Fruit fly (Drosophila melanogaster): ENCODE measurements around the gene CG14650.
A peak's percentile ranks its signal among the peaks of the same experiment; 100 is the strongest.

The CG14650 gene

dm6 chr3R:4397403-4398079 lies 39.6 kb upstream of the CG14650 start, which contains the start of gene CG9855:
Gene CG9855, minus strand, starts transcription at chr3R:4397875.
- TF ChIP-seq CG12768 (GFP tag; optimal IDR thresholded peaks at IDR 0.05) (no peak), ovo (GFP tag; optimal IDR thresholded peaks at IDR 0.05) (no peak), CG14711 (tag; optimal IDR thresholded peaks at IDR 0.05) (no peak), bab1 (GFP tag; optimal IDR thresholded peaks at IDR 0.05) (peak; percentile 66)

dm6 chr3R:4399810-4400496 lies 37.2 kb upstream of the CG14650 start:
- TF ChIP-seq CG5204 (GFP tag; optimal IDR thresholded peaks at IDR 0.05) (no peak), CG11617 (GFP tag; optimal IDR thresholded peaks at IDR 0.05) (peak; percentile 18), pad (GFP tag; optimal IDR thresholded peaks at IDR 0.05) (no peak), toe (GFP tag; optimal IDR thresholded peaks at IDR 0.05) (peak; percentile 46), cnc (optimal IDR thresholded peaks at IDR 0.05) (no peak), CG1620 (GFP tag; optimal IDR thresholded peaks at IDR 0.05) (no peak), CG7101 (tag; optimal IDR thresholded peaks at IDR 0.05) (no peak), CG7045 (GFP tag; optimal IDR thresholded peaks at IDR 0.05) (no peak), Clk (GFP tag; optimal IDR thresholded peaks at IDR 0.05) (no peak), ovo (GFP tag; optimal IDR thresholded peaks at IDR 0.05) (no peak), Mnt (GFP tag; optimal IDR thresholded peaks at IDR 0.05) (no peak), CG14711 (tag; optimal IDR thresholded peaks at IDR 0.05) (no peak)

- TF ChIP-seq pad (GFP tag; optimal IDR thresholded peaks at IDR 0.05) (no peak), kay (GFP tag; ENCODE audit: borderline replicate concordance) (no peak), CG7101 (tag; optimal IDR thresholded peaks at IDR 0.05) (no peak), CG7045 (GFP tag; optimal IDR thresholded peaks at IDR 0.05) (no peak), Crg-1 (GFP tag; optimal IDR thresholded peaks at IDR 0.05) (no peak), CG14711 (tag; optimal IDR thresholded peaks at IDR 0.05) (no peak), ovo (GFP tag; optimal IDR thresholded peaks at IDR 0.05) (no peak), bab1 (GFP tag; optimal IDR thresholded peaks at IDR 0.05) (no peak), toe (GFP tag; optimal IDR thresholded peaks at IDR 0.05) (no peak), Hr96 (GFP tag; optimal IDR thresholded peaks at IDR 0.05) (no peak), CG11617 (GFP tag; optimal IDR thresholded peaks at IDR 0.05) (no peak), CG12768 (GFP tag; optimal IDR thresholded peaks at IDR 0.05) (no peak), Mnt (GFP tag; optimal IDR thresholded peaks at IDR 0.05) (no peak), CG5204 (GFP tag; optimal IDR thresholded peaks at IDR 0.05) (no peak), cic (GFP tag; optimal IDR thresholded peaks at IDR 0.05) (no peak), CG33017 (tag; optimal IDR thresholded peaks at IDR 0.05) (no peak), cnc (optimal IDR thresholded peaks at IDR 0.05) (no peak)
These were observed 36.7 kb upstream of the CG14650 start, which contains the start of gene CG14647 for dm6 chr3R:4400497-4400833. Gene CG14647, plus strand, starts transcription at chr3R:4400510.

dm6 chr3R:4401977-4402589 lies 35.1 kb upstream of the CG14650 start, which contains the start of gene CG9853:
Gene CG9853, minus strand, starts transcription at chr3R:4402027.
- TF ChIP-seq pad (GFP tag; optimal IDR thresholded peaks at IDR 0.05) (no peak), Clk (GFP tag; optimal IDR thresholded peaks at IDR 0.05) (no peak), CG33017 (tag; optimal IDR thresholded peaks at IDR 0.05) (no peak), Mnt (GFP tag; optimal IDR thresholded peaks at IDR 0.05) (no peak), CG5204 (GFP tag; optimal IDR thresholded peaks at IDR 0.05) (no peak), CG7101 (tag; optimal IDR thresholded peaks at IDR 0.05) (no peak), Crg-1 (GFP tag; optimal IDR thresholded peaks at IDR 0.05) (no peak), CG7045 (GFP tag; optimal IDR thresholded peaks at IDR 0.05) (no peak)

DNA sequence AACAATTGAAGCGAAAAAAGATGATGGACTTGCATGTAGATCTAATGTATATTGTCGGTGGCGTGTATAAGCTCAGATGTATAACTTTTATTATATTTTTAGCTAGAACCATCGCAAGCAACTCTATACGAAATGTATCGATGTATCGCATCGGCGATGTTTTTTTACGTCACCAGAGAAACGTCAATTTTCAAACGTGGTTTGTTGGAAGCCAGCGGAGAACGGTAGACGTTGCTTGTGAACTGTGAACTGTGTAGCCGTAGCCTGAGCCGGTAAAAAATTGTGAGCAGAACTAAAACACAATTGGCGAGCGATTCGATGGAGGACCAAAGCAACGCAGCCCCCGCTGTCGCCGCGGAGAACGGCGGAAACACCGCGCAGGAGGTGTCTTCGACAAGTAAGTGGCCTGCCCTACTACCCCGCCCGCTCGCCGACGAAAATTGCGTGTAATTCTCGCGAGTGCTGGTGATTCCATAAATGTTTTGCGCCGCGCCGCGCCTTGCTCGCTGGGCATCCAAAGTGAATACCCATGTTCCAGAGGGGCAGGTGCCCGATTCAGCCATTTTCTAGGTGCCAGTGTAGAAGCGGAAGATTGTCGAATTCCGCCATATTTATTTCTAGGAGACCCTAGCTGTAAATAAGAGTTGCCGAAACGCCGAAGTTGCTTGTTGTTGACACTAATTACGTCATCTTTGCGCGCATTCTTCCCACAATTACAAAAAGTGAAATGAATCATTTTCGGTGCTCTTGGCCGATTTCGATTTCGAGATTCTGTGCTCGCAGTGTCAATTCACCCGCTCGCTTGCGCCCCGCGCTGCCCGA lies 34.1 kb upstream of the CG14650 start, which contains the start of gene lost:
lost (plus strand) TSS at position 193 of the 822 bp plus-strand sequence.
- no peak for TF ChIP-seq CG5204 (GFP tag; optimal IDR thresholded peaks at IDR 0.05)
- TF ChIP-seq Hr96 (GFP tag; optimal IDR thresholded peaks at IDR 0.05) = no peak
- TF ChIP-seq cnc (optimal IDR thresholded peaks at IDR 0.05) = no peak
- TF ChIP-seq CG1620 (GFP tag; optimal IDR thresholded peaks at IDR 0.05) = no peak
- TF ChIP-seq CG7045 (GFP tag; optimal IDR thresholded peaks at IDR 0.05) = no peak
- TF ChIP-seq kay (GFP tag; ENCODE audit: borderline replicate concordance) = no peak
- no peak for TF ChIP-seq CG12768 (GFP tag; optimal IDR thresholded peaks at IDR 0.05)
- TF ChIP-seq CG33017 (tag; optimal IDR thresholded peaks at IDR 0.05) = no peak
- TF ChIP-seq Crg-1 (GFP tag; optimal IDR thresholded peaks at IDR 0.05) = no peak
- peak; percentile 28 for TF ChIP-seq cic (GFP tag; optimal IDR thresholded peaks at IDR 0.05)
- no peak for TF ChIP-seq Clk (GFP tag; optimal IDR thresholded peaks at IDR 0.05)
- peak; percentile 52 for TF ChIP-seq CG7101 (tag; optimal IDR thresholded peaks at IDR 0.05)
- peak; percentile 15 for TF ChIP-seq pad (GFP tag; optimal IDR thresholded peaks at IDR 0.05)
- no peak for TF ChIP-seq tj (GFP tag; optimal IDR thresholded peaks at IDR 0.05)
- peak; percentile 55 for TF ChIP-seq toe (GFP tag; optimal IDR thresholded peaks at IDR 0.05)
- peak; percentile 35 for TF ChIP-seq bab1 (GFP tag; optimal IDR thresholded peaks at IDR 0.05)
- peak; percentile 79 for TF ChIP-seq Mnt (GFP tag; optimal IDR thresholded peaks at IDR 0.05)
- peak; percentile 28 for TF ChIP-seq ovo (GFP tag; optimal IDR thresholded peaks at IDR 0.05)
- peak; percentile 78 for TF ChIP-seq CG14711 (tag; optimal IDR thresholded peaks at IDR 0.05)
- TF ChIP-seq CG11617 (GFP tag; optimal IDR thresholded peaks at IDR 0.05) = peak; percentile 16
